Fruit fly (Drosophila melanogaster) whole organism, embryonic: ENCODE data around the gene CG13024.
A peak's percentile ranks its signal among the peaks of the same experiment; 100 is the strongest.

Experiments used
- CG1024 ChIP-seq: fragments of 200-800 bp; sonication (Bioruptor generic); IDR thresholded peaks from 2 replicates; pipeline ENCODE4 v1.3.6; 2022; ENCODE audit warnings: missing biosample characterization, missing genetic modification characterization
- CG10366 ChIP-seq: fragments of 200-800 bp; sonication (Bioruptor generic); IDR thresholded peaks from 2 replicates; pipeline ENCODE4 v1.3.6; 2022; ENCODE audit warnings: missing biosample characterization, missing genetic modification characterization
- CG12744 ChIP-seq: fragments of 200-800 bp; sonication (Bioruptor generic); optimal IDR thresholded peaks from 2 replicates; lab custom pipeline; 2016; ENCODE audit warnings: missing biosample characterization, missing genetic modification characterization
- CG12769 ChIP-seq: fragments of 200-800 bp; sonication (Bioruptor generic); optimal IDR thresholded peaks from 2 replicates; lab custom pipeline; 2019; ENCODE audit warnings: missing biosample characterization, mild to moderate bottlenecking, missing genetic modification characterization, moderate library complexity
- CG14667 ChIP-seq: fragments of 200-800 bp; sonication (Bioruptor generic); IDR thresholded peaks from 2 replicates; pipeline ENCODE4 v1.3.6; 2022; ENCODE audit warnings: missing biosample characterization, missing genetic modification characterization
- CG15514 ChIP-seq: fragments of 200-800 bp; sonication (Bioruptor generic); optimal IDR thresholded peaks from 3 replicates; lab custom pipeline; 2017; ENCODE audit warnings: missing biosample characterization, missing genetic modification characterization, mild to moderate bottlenecking, moderate library complexity, missing genetic modification reagents
- CG17359 ChIP-seq: fragments of 200-800 bp; sonication (Bioruptor generic); optimal IDR thresholded peaks from 3 replicates; lab custom pipeline; 2018; ENCODE audit warnings: missing biosample characterization, mild to moderate bottlenecking, missing genetic modification characterization, moderate library complexity
- CG18476 ChIP-seq: fragments of 200-800 bp; sonication (Bioruptor generic); optimal IDR thresholded peaks from 2 replicates; lab custom pipeline; 2016; ENCODE audit warnings: missing biosample characterization, mild to moderate bottlenecking, missing genetic modification characterization
- CG18619 ChIP-seq: fragments of 200-800 bp; sonication (Bioruptor generic); optimal IDR thresholded peaks from 3 replicates; lab custom pipeline; 2017; ENCODE audit warnings: missing biosample characterization, mild to moderate bottlenecking, missing genetic modification characterization
- CG2202 ChIP-seq: fragments of 200-800 bp; sonication (Bioruptor generic); optimal IDR thresholded peaks from 2 replicates; lab custom pipeline; 2018; ENCODE audit warnings: missing biosample characterization, mild to moderate bottlenecking, missing genetic modification characterization
- CG31388 ChIP-seq: fragments of 200-800 bp; sonication (Bioruptor generic); optimal IDR thresholded peaks from 2 replicates; lab custom pipeline; 2016; ENCODE audit warnings: missing biosample characterization, missing genetic modification characterization
- CG3995 ChIP-seq: fragments of 200-800 bp; sonication (Bioruptor generic); optimal IDR thresholded peaks from 3 replicates; lab custom pipeline; 2016; ENCODE audit warnings: missing biosample characterization, missing genetic modification characterization
- CG4854 ChIP-seq: fragments of 200-800 bp; sonication (Bioruptor generic); optimal IDR thresholded peaks from 2 replicates; lab custom pipeline; 2016; ENCODE audit warnings: missing biosample characterization, missing genetic modification characterization, inconsistent platforms
- CG6175 ChIP-seq: fragments of 200-800 bp; sonication (Bioruptor generic); IDR thresholded peaks from 3 replicates; pipeline ENCODE4 v1.3.6; 2022; ENCODE audit warnings: missing biosample characterization, missing genetic modification characterization
- CG6683 ChIP-seq: fragments of 200-800 bp; sonication (Bioruptor generic); optimal IDR thresholded peaks from 2 replicates; lab custom pipeline; 2017; ENCODE audit warnings: missing biosample characterization, mild to moderate bottlenecking, missing genetic modification characterization, missing genetic modification reagents
- CG7357 ChIP-seq: fragments of 200-800 bp; sonication (Bioruptor generic); IDR thresholded peaks from 3 replicates; pipeline ENCODE4 v1.3.6; 2022; ENCODE audit warnings: missing biosample characterization, missing genetic modification characterization
- ERR ChIP-seq: fragments of 200-800 bp; sonication (Bioruptor generic); optimal IDR thresholded peaks from 2 replicates; lab custom pipeline; 2016; ENCODE audit warnings: missing biosample characterization, missing genetic modification characterization
- HLH3B ChIP-seq: fragments of 200-800 bp; sonication (Bioruptor generic); IDR thresholded peaks from 2 replicates; pipeline ENCODE4 v1.3.6; 2022; ENCODE audit warnings: missing biosample characterization, missing genetic modification characterization
- HLHmδ ChIP-seq: fragments of 200-800 bp; sonication (Bioruptor generic); optimal IDR thresholded peaks from 2 replicates; lab custom pipeline; 2018; ENCODE audit warnings: missing biosample characterization, mild to moderate bottlenecking, missing genetic modification characterization, moderate library complexity
- Ravus ChIP-seq: fragments of 200-800 bp; sonication (Bioruptor generic); IDR thresholded peaks from 2 replicates; pipeline ENCODE4 v1.3.6; 2022; ENCODE audit warnings: missing biosample characterization, missing genetic modification characterization
- Rx ChIP-seq: fragments of 200-800 bp; sonication (Bioruptor generic); IDR thresholded peaks from 2 replicates; pipeline ENCODE4 v1.3.6; 2022; ENCODE audit warnings: missing biosample characterization, missing genetic modification characterization
- Six4 ChIP-seq: fragments of 200-800 bp; sonication (Bioruptor generic); optimal IDR thresholded peaks from 2 replicates; lab custom pipeline; 2016; ENCODE audit warnings: missing biosample characterization, missing genetic modification characterization
- Spps ChIP-seq: fragments of 200-800 bp; sonication (Bioruptor generic); optimal IDR thresholded peaks from 2 replicates; lab custom pipeline; 2018; ENCODE audit warnings: missing biosample characterization, mild to moderate bottlenecking, missing genetic modification characterization
- Xrp1 ChIP-seq: fragments of 200-800 bp; sonication (Bioruptor generic); IDR thresholded peaks from 2 replicates; pipeline ENCODE4 v1.3.6; 2022; ENCODE audit warnings: missing biosample characterization, missing genetic modification characterization
- ase ChIP-seq: fragments of 200-800 bp; sonication (Bioruptor generic); IDR thresholded peaks from 3 replicates; pipeline ENCODE4 v1.3.6; 2022; ENCODE audit warnings: missing biosample characterization, missing genetic modification characterization
- caup ChIP-seq: fragments of 200-800 bp; sonication (Bioruptor generic); optimal IDR thresholded peaks from 3 replicates; lab custom pipeline; 2017; ENCODE audit warnings: missing biosample characterization, mild to moderate bottlenecking, missing genetic modification characterization, moderate library complexity; ENCODE audit not compliant: severe bottlenecking
- croc ChIP-seq: fragments of 200-800 bp; sonication (Bioruptor generic); conservative IDR thresholded peaks from 3 replicates; pipeline ENCODE4 v1.3.6; 2022; ENCODE audit warnings: missing biosample characterization, missing genetic modification characterization
- crp ChIP-seq, 2 experiments: fragments of 200-800 bp; sonication (Bioruptor generic); optimal IDR thresholded peaks; 2 replicates in 1 of 2; 3 replicates in 1 of 2; lab custom pipeline; 2017; ENCODE audit warnings: missing biosample characterization in 2 of 2, missing genetic modification characterization in 2 of 2, mild to moderate bottlenecking in 1 of 2, moderate library complexity in 1 of 2
- esg ChIP-seq: fragments of 200-800 bp; sonication (Bioruptor generic); conservative IDR thresholded peaks from 2 replicates; pipeline ENCODE4 v1.3.6; 2022; ENCODE audit warnings: missing biosample characterization, missing genetic modification characterization
- ewg ChIP-seq: fragments of 200-800 bp; sonication (Bioruptor generic); optimal IDR thresholded peaks from 3 replicates; lab custom pipeline; 2017; ENCODE audit warnings: mild to moderate bottlenecking, missing biosample characterization, missing genetic modification reagents, missing genetic modification characterization
- gsb ChIP-seq: fragments of 200-800 bp; sonication (Bioruptor generic); IDR thresholded peaks from 2 replicates; pipeline ENCODE4 v1.3.6; 2022; ENCODE audit warnings: missing biosample characterization, missing genetic modification characterization
- klu ChIP-seq: fragments of 200-800 bp; sonication (Bioruptor generic); IDR thresholded peaks from 2 replicates; pipeline ENCODE4 v1.3.6; 2022; ENCODE audit warnings: missing biosample characterization, missing genetic modification characterization
- mam ChIP-seq: fragments of 200-800 bp; sonication (Bioruptor generic); optimal IDR thresholded peaks from 3 replicates; lab custom pipeline; 2016; ENCODE audit warnings: missing biosample characterization, missing genetic modification characterization
- nau ChIP-seq: fragments of 200-800 bp; sonication (Bioruptor generic); optimal IDR thresholded peaks from 3 replicates; lab custom pipeline; 2017; ENCODE audit warnings: missing biosample characterization, mild to moderate bottlenecking, missing genetic modification characterization, missing genetic modification reagents
- oc ChIP-seq: fragments of 200-800 bp; sonication (Bioruptor generic); optimal IDR thresholded peaks from 2 replicates; lab custom pipeline; 2018; ENCODE audit warnings: missing biosample characterization, mild to moderate bottlenecking, missing genetic modification characterization, moderate library complexity
- pnt ChIP-seq: fragments of 200-800 bp; sonication (Bioruptor generic); optimal IDR thresholded peaks from 3 replicates; lab custom pipeline; 2016; ENCODE audit warnings: missing biosample characterization, missing genetic modification characterization
- prd ChIP-seq, 3 experiments: fragments of >200 bp in 2 of 3; fragments of 200-800 bp in 1 of 3; sonication (Bioruptor generic) in 1 of 3; optimal IDR thresholded peaks in 2 of 3; IDR thresholded peaks in 1 of 3; 2 replicates in 2 of 3; 3 replicates in 1 of 3; pipeline versions ENCODE4 v1.3.6 to Lab custom; 2017 to 2022; ENCODE audit warnings: missing biosample characterization in 1 of 3, missing genetic modification characterization in 1 of 3
- salm ChIP-seq: fragments of 200-800 bp; sonication (Bioruptor generic); optimal IDR thresholded peaks from 2 replicates; lab custom pipeline; 2018; ENCODE audit warnings: missing biosample characterization, mild to moderate bottlenecking, missing genetic modification characterization
- sc ChIP-seq, 3 experiments: fragments of >200 bp in 2 of 3; fragments of 200-800 bp in 1 of 3; sonication (Bioruptor generic) in 1 of 3; optimal IDR thresholded peaks; 2 replicates in 2 of 3; 3 replicates in 1 of 3; lab custom pipeline; 2017; ENCODE audit warnings: mild to moderate bottlenecking in 1 of 3, missing biosample characterization in 1 of 3, missing genetic modification characterization in 1 of 3, missing genetic modification reagents in 1 of 3
- schlank ChIP-seq: fragments of 200-800 bp; sonication (Bioruptor generic); optimal IDR thresholded peaks from 2 replicates; lab custom pipeline; 2018; ENCODE audit warnings: missing biosample characterization, mild to moderate bottlenecking, missing genetic modification characterization
- slbo ChIP-seq: fragments of 200-800 bp; sonication (Bioruptor generic); IDR thresholded peaks from 2 replicates; pipeline ENCODE4 v1.3.6; 2022; ENCODE audit warnings: missing biosample characterization, missing genetic modification characterization
- ssp ChIP-seq: fragments of 200-800 bp; sonication (Bioruptor generic); IDR thresholded peaks from 2 replicates; pipeline ENCODE4 v1.3.6; 2022; ENCODE audit warnings: missing biosample characterization, missing genetic modification characterization
- tll ChIP-seq, 2 experiments: fragments of 200-800 bp in 1 of 2; fragments of >200 bp in 1 of 2; sonication (Bioruptor generic) in 1 of 2; optimal IDR thresholded peaks; 2 replicates each; lab custom pipeline; 2017 to 2019; ENCODE audit warnings: missing biosample characterization in 2 of 2, missing genetic modification characterization in 2 of 2, mild to moderate bottlenecking in 1 of 2, moderate library complexity in 1 of 2
- tna ChIP-seq: fragments of 200-800 bp; sonication (Bioruptor generic); IDR thresholded peaks from 2 replicates; pipeline ENCODE4 v1.3.6; 2022; ENCODE audit warnings: missing biosample characterization, missing genetic modification characterization; ENCODE audit not compliant: partially characterized antibody
- ttk ChIP-seq: fragments of 200-800 bp; sonication (Bioruptor generic); IDR thresholded peaks from 2 replicates; pipeline ENCODE4 v2.1.2; 2022; ENCODE audit warnings: missing biosample characterization, missing genetic modification characterization
- unc-4 ChIP-seq: fragments of 200-800 bp; sonication (Bioruptor generic); IDR thresholded peaks from 2 replicates; pipeline ENCODE4 v1.3.6; 2022; ENCODE audit warnings: missing biosample characterization, missing genetic modification characterization; ENCODE audit not compliant: partially characterized antibody
- unpg ChIP-seq: fragments of 200-800 bp; sonication (Bioruptor generic); optimal IDR thresholded peaks from 3 replicates; lab custom pipeline; 2018; ENCODE audit warnings: missing biosample characterization, mild to moderate bottlenecking, missing genetic modification characterization, moderate library complexity
- vnd ChIP-seq: fragments of 200-800 bp; sonication (Bioruptor generic); IDR thresholded peaks from 3 replicates; pipeline ENCODE4 v1.3.6; 2022; ENCODE audit warnings: missing biosample characterization, missing genetic modification characterization; ENCODE audit not compliant: partially characterized antibody

CG13024 gene

DNA sequence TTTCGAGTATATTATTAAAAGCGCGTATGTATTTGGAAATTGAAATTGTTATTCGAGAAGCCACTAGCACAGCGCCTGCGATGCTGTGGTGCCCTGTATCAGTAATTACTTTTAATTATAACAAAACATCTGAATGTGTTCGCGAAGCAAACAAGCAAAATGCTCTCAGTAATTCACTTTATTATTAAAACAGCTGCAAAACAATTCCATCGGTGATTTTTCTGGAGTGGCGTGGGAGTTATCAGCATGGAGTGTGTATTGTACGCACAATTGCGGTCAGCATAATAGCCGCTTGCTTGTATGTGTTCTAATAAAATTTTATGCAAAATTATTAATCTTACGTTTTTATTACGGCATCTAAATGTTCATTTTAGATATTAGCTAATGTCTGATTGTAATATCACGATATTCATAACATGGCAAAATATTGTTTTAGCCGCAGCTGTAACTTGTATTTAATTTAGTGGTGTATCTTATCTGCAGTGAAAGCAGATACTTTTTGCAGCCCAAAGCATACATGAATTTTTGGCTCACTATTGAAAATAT, 46.6 kb downstream of the CG13024 start (continued):
- TF ChIP-seq pnt (GFP tag; lab: Kevin White, UChicago) = peak; percentile 47
- TF ChIP-seq gsb (GFP tag; lab: Robert Waterston, UW) = peak; percentile 56; the same call in 1 of the 2 replicates
- TF ChIP-seq prd (optimal IDR thresholded peaks at IDR 0.05; lab: Kevin White, UChicago) = no peak
- peak; percentile 80 for TF ChIP-seq prd (GFP tag; IDR thresholded peaks at IDR 0.05; lab: Robert Waterston, UW)
- TF ChIP-seq crp (GFP tag; optimal IDR thresholded peaks at IDR 0.05; lab: Kevin White, UChicago) = peak in 1 of 2 experiments; percentile 12
- TF ChIP-seq CG6683 (GFP tag; lab: Kevin White, UChicago) = peak; percentile 62
- peak; percentile 61 for TF ChIP-seq salm (tag; lab: Kevin White, UChicago)
- TF ChIP-seq klu = no peak
- TF ChIP-seq CG6175 (GFP tag; lab: Robert Waterston, UW) = no peak
- no peak for TF ChIP-seq CG18619
- TF ChIP-seq ase = peak; percentile 56; the same call in 2 of the 3 replicates
- no peak for TF ChIP-seq sc (optimal IDR thresholded peaks at IDR 0.05; lab: Kevin White, UChicago)
- peak; percentile 45 for TF ChIP-seq sc (GFP tag; optimal IDR thresholded peaks at IDR 0.05; lab: Kevin White, UChicago)
- TF ChIP-seq CG1024 (GFP tag; lab: Robert Waterston, UW) = peak; percentile 58
- TF ChIP-seq ewg (GFP tag; lab: Kevin White, UChicago) = peak; percentile 62
- no peak for TF ChIP-seq tna (GFP tag; lab: Robert Waterston, UW)
- peak; percentile 8; the same call in 1 of the 2 replicates for TF ChIP-seq Ravus (GFP tag; lab: Robert Waterston, UW)
- peak; percentile 72 for TF ChIP-seq ttk (GFP tag; lab: Robert Waterston, UW)
- TF ChIP-seq croc (GFP tag; lab: Robert Waterston, UW) = peak; percentile 58; the same call in 2 of the 3 replicates
- no peak for TF ChIP-seq tll (GFP tag; optimal IDR thresholded peaks at IDR 0.05; lab: Kevin White, UChicago)
- TF ChIP-seq unc-4 (GFP tag; lab: Robert Waterston, UW) = no peak
- peak; percentile 81 for TF ChIP-seq Xrp1 (GFP tag; lab: Robert Waterston, UW)
- TF ChIP-seq HLHmδ (GFP tag; lab: Kevin White, UChicago) = no peak
- TF ChIP-seq vnd (GFP tag; lab: Robert Waterston, UW) = no peak
- TF ChIP-seq slbo (GFP tag; lab: Robert Waterston, UW) = peak; percentile 70
- peak; percentile 46 for TF ChIP-seq CG12744 (GFP tag; lab: Kevin White, UChicago)
- TF ChIP-seq CG10366 (GFP tag; lab: Robert Waterston, UW) = peak; percentile 74
- TF ChIP-seq CG17359 (tag; lab: Kevin White, UChicago) = peak; percentile 89
- TF ChIP-seq CG18476 = peak; percentile 54
- peak; percentile 58 for TF ChIP-seq CG2202
- no peak for TF ChIP-seq oc (tag; lab: Kevin White, UChicago)
- TF ChIP-seq caup (GFP tag; lab: Kevin White, UChicago) = peak; percentile 62
- TF ChIP-seq esg (GFP tag; lab: Robert Waterston, UW) = peak; percentile 55
- TF ChIP-seq CG31388 (GFP tag; lab: Kevin White, UChicago) = no peak
- TF ChIP-seq unpg (GFP tag; lab: Kevin White, UChicago) = peak; percentile 87
- peak; percentile 55 for TF ChIP-seq mam
- TF ChIP-seq ERR (GFP tag; lab: Kevin White, UChicago) = peak; percentile 65
- TF ChIP-seq nau (GFP tag; lab: Kevin White, UChicago) = no peak
- peak; percentile 72 for TF ChIP-seq Rx (GFP tag; lab: Robert Waterston, UW)
- TF ChIP-seq CG15514 (GFP tag; lab: Kevin White, UChicago) = peak; percentile 21
- TF ChIP-seq CG12769 = no peak
- peak; percentile 41 for TF ChIP-seq Spps
- TF ChIP-seq CG4854 (GFP tag; lab: Kevin White, UChicago) = peak; percentile 59
- TF ChIP-seq schlank (tag; lab: Kevin White, UChicago) = no peak
- peak; percentile 70; the same call in 1 of the 3 replicates for TF ChIP-seq CG7357
- TF ChIP-seq HLH3B (GFP tag; lab: Robert Waterston, UW) = peak; percentile 81
- no peak for TF ChIP-seq CG3995 (GFP tag; lab: Kevin White, UChicago)
- TF ChIP-seq CG14667 = peak; percentile 58; the same call in 1 of the 2 replicates
- peak; percentile 50 for TF ChIP-seq ssp (GFP tag; lab: Robert Waterston, UW)
- peak; percentile 51 for TF ChIP-seq Six4 (GFP tag; lab: Kevin White, UChicago)
